Worm (Caenorhabditis elegans): ENCODE data around the gene F22B5.10.

F22B5.10 gene

ce11 chrII:8496184-8496583 lies 29.2 kb downstream of the F22B5.10 start (continued):
- TF ChIP-seq ccch-3 (GFP tag; optimal IDR thresholded peaks at IDR 0.05): no peak

ce11 chrII:8498173-8498572 lies 31.2 kb downstream of the F22B5.10 start:
- TF ChIP-seq xnd-1 (tag; optimal IDR thresholded peaks at IDR 0.05): no peak
- TF ChIP-seq ztf-3 (GFP tag; optimal IDR thresholded peaks at IDR 0.05): no peak
- no peak for TF ChIP-seq F52B5.7 (tag; optimal IDR thresholded peaks at IDR 0.05)
- TF ChIP-seq zim-3 (tag; optimal IDR thresholded peaks at IDR 0.05): no peak
- no peak for TF ChIP-seq zfh-2 (GFP tag; conservative IDR thresholded peaks at IDR 0.05)
- no peak for TF ChIP-seq ztf-18 (tag; optimal IDR thresholded peaks at IDR 0.05)
- no peak for TF ChIP-seq nfyb-1 (GFP tag; IDR thresholded peaks at IDR 0.05)
- TF ChIP-seq akir-1 (GFP tag; optimal IDR thresholded peaks at IDR 0.05): no peak

- TF ChIP-seq F57C9.4 (tag; optimal IDR thresholded peaks at IDR 0.05): no peak
- no peak for TF ChIP-seq cebp-1 (GFP tag; IDR thresholded peaks at IDR 0.05)
- TF ChIP-seq cebp-1 (tag; optimal IDR thresholded peaks at IDR 0.05): peak; percentile 11
- no peak for TF ChIP-seq gei-17 (GFP tag; optimal IDR thresholded peaks at IDR 0.05)
- 0 out of 2 replicates have a peak, but pooled peaks have one; percentile 7 for TF ChIP-seq bed-2 (GFP tag; IDR thresholded peaks at IDR 0.05)
Observed at ce11 chrII:8499021-8499420, 32.0 kb downstream of the F22B5.10 start.

ce11 chrII:8504074-8504724 lies 37.2 kb downstream of the F22B5.10 start:
- TF ChIP-seq T26A5.8 (tag; optimal IDR thresholded peaks at IDR 0.05): no peak
- no peak for TF ChIP-seq somi-1 (GFP tag; optimal IDR thresholded peaks at IDR 0.05)
- no peak for TF ChIP-seq nhr-179 (tag; optimal IDR thresholded peaks at IDR 0.05)
- no peak for TF ChIP-seq tlf-1 (GFP tag; optimal IDR thresholded peaks at IDR 0.05)
- TF ChIP-seq rcor-1 (GFP tag; IDR thresholded peaks at IDR 0.05): no peak
- no peak for TF ChIP-seq F37B4.10 (GFP tag; IDR thresholded peaks at IDR 0.05)
- TF ChIP-seq mes-4 (tag; optimal IDR thresholded peaks at IDR 0.05): no peak
- TF ChIP-seq C17E4.6 (GFP tag; IDR thresholded peaks at IDR 0.05): no peak
- TF ChIP-seq pha-4 (tag; optimal IDR thresholded peaks at IDR 0.05): no peak
- TF ChIP-seq nfyb-1 (GFP tag; IDR thresholded peaks at IDR 0.05): no peak
- TF ChIP-seq hmg-20 (GFP tag; IDR thresholded peaks at IDR 0.05): no peak
- TF ChIP-seq unc-130 (GFP tag; optimal IDR thresholded peaks at IDR 0.05): no peak
- TF ChIP-seq mxl-1 (tag; optimal IDR thresholded peaks at IDR 0.05): no peak

ce11 chrII:8506759-8507158 lies 39.8 kb downstream of the F22B5.10 start:
- TF ChIP-seq nhr-80 (tag; optimal IDR thresholded peaks at IDR 0.05): peak; percentile 54
- no peak for TF ChIP-seq ceh-100 (GFP tag; IDR thresholded peaks at IDR 0.05)

ce11 chrII:8508956-8509355 lies 42.0 kb downstream of the F22B5.10 start, which contains the start of gene T13H5.1:
T13H5.1 (minus strand) TSS chrII:8509056.
- TF ChIP-seq pha-4 (tag; optimal IDR thresholded peaks at IDR 0.05) (no peak), nfyb-1 (GFP tag; IDR thresholded peaks at IDR 0.05) (no peak), Y53F4B.3 (GFP tag; IDR thresholded peaks at IDR 0.05) (no peak), Y67H2A.10 (GFP tag; conservative IDR thresholded peaks at IDR 0.05) (no peak), F10E7.11 (tag; optimal IDR thresholded peaks at IDR 0.05) (no peak), F52B5.7 (tag; optimal IDR thresholded peaks at IDR 0.05) (no peak), ztf-22 (GFP tag; optimal IDR thresholded peaks at IDR 0.05) (no peak), fkh-3 (tag; optimal IDR thresholded peaks at IDR 0.05) (no peak)

Data from whole organism, young adult.